Fruit fly (Drosophila melanogaster): ENCODE results near the gene CG11983.

Gene CG11983

DNA sequence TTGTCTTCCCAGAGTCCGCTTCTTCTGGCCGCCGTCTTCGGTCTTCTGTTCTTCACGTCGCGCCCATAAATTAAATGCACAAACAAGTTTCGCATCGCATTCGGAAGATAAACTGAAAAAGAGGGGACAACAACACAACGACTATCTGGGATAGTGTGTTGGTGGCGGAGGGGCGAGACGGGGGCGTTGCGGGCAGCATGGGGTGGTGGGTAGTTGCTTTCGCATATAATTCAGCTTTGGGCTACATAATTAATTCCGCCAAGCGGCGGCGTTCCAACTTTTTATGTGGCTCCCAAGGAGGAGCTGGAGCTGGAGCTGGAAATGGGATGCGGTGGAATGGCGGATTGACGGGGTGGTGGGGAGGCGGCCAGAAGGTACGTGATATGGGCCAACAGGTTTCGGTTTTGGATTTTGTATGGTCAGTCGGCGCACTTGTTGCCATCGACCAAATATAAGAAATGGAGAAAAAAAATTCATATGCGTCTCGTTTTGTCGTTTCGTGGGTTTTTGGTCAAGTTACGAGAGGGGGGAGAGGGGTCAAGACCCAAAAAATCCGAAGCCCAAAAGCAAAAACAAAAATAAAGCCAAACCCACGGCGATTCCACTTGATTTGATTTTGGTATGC lies 38.7 kb upstream of the CG11983 start:
- TF ChIP-seq tai (GFP tag; optimal IDR thresholded peaks at IDR 0.05) (no peak), fru (GFP tag; optimal IDR thresholded peaks at IDR 0.05) (peak; percentile 28), psq (GFP tag; optimal IDR thresholded peaks at IDR 0.05) (peak; percentile 88)

DNA sequence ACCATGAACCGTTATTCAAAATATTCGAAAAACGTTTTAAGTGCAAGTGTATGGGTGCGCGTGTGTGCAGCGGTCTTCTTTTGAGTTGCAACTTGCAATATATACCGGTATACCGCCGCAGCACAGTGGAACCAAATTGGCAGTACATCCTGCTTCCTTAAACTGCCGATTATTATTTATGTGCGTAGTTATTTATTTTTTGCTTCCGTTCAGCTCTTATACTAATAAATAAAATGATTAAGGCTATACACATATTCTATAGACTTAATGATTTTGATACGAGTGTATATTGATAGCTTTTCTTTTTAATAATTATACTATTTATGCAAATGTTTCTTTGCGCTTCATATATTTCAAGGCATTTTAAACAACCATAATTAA lies 38.2 kb upstream of the CG11983 start:
- TF ChIP-seq brk (GFP tag; optimal IDR thresholded peaks at IDR 0.05) (no peak), sage (GFP tag; optimal IDR thresholded peaks at IDR 0.05) (no peak), Sp1 (GFP tag; optimal IDR thresholded peaks at IDR 0.05) (no peak), Dif (GFP tag; optimal IDR thresholded peaks at IDR 0.05; ENCODE audit: partially characterized antibody) (no peak), Jra (GFP tag; optimal IDR thresholded peaks at IDR 0.05) (no peak), rgr (GFP tag; optimal IDR thresholded peaks at IDR 0.05) (no peak), CG32264 (GFP tag; optimal IDR thresholded peaks at IDR 0.05) (no peak), jim (GFP tag; optimal IDR thresholded peaks at IDR 0.05) (no peak), Hnf4 (GFP tag; optimal IDR thresholded peaks at IDR 0.05) (no peak), tai (GFP tag; optimal IDR thresholded peaks at IDR 0.05) (no peak), dsf (GFP tag; optimal IDR thresholded peaks at IDR 0.05; ENCODE audit: borderline replicate concordance) (no peak), pan (optimal IDR thresholded peaks at IDR 0.05) (no peak), N (GFP tag; optimal IDR thresholded peaks at IDR 0.05) (no peak), Abd-B (GFP tag; optimal IDR thresholded peaks at IDR 0.05) (no peak), foxo (GFP tag; optimal IDR thresholded peaks at IDR 0.05) (no peak), br (GFP tag; optimal IDR thresholded peaks at IDR 0.05) (no peak), HLH106 (tag; optimal IDR thresholded peaks at IDR 0.05) (no peak), woc (GFP tag; optimal IDR thresholded peaks at IDR 0.05) (no peak), usp (GFP tag; optimal IDR thresholded peaks at IDR 0.05) (no peak)

DNA sequence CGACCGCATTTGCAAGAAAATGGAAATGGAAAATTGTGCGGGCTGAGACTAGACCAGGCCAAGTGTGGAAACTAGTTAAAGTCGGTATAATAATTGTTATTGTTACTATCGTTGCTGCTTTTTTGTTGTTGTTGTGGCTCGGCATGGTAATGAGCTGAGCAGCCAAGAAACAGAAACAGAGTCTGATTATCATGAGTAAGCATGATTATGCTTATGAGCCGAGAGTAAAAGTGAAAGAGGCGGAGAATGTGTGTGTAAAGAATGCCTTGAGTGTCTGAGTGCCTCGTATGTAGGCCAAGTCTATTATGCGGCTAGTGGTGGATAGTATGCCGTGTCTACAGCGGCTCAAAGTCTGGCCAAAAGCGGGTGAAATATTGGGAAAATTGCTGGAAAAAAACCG lies 37.4 kb upstream of the CG11983 start:
- TF ChIP-seq Myc (optimal IDR thresholded peaks at IDR 0.05) (no peak), dl (GFP tag; optimal IDR thresholded peaks at IDR 0.05; ENCODE audit: insufficient read depth in 1 of 2, partially characterized antibody in 2 of 2) (no peak), Sp1 (GFP tag; optimal IDR thresholded peaks at IDR 0.05) (no peak), Dfd (GFP tag; optimal IDR thresholded peaks at IDR 0.05) (no peak), OdsH (GFP tag; optimal IDR thresholded peaks at IDR 0.05) (no peak), br (GFP tag; optimal IDR thresholded peaks at IDR 0.05) (no peak), brk (GFP tag; optimal IDR thresholded peaks at IDR 0.05) (no peak), Dif (GFP tag; optimal IDR thresholded peaks at IDR 0.05; ENCODE audit: partially characterized antibody) (no peak), woc (GFP tag; optimal IDR thresholded peaks at IDR 0.05) (no peak), rgr (GFP tag; optimal IDR thresholded peaks at IDR 0.05) (no peak), Hr78 (GFP tag; optimal IDR thresholded peaks at IDR 0.05) (no peak), Hr83 (GFP tag; optimal IDR thresholded peaks at IDR 0.05; ENCODE audit: poor library complexity, severe bottlenecking) (no peak), lola (GFP tag; optimal IDR thresholded peaks at IDR 0.05) (no peak), sv (GFP tag; optimal IDR thresholded peaks at IDR 0.05) (no peak)

DNA sequence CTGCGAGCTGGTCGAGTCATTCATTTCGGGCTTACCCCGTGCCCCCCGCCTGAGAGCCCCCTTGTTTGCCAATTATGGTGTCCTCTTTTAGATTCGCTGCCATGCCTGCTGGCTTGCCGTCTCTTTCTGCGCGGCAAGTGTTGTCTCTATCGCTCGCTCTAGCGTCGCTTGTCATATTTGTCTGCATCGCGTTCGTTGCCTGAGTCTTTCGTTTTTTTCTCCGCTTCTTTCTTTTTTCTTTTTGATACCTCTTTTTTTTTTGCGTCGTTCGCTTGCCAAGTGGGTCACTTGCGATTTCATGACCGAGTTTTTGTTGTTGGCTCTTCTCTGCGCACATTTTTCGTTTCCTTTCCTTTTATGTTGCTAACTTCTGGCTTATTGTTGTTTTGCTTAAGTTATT lies 36.3 kb upstream of the CG11983 start:
- TF ChIP-seq Dif (GFP tag; optimal IDR thresholded peaks at IDR 0.05; ENCODE audit: partially characterized antibody) (no peak), HLH106 (tag; optimal IDR thresholded peaks at IDR 0.05) (no peak), CrebA (GFP tag; optimal IDR thresholded peaks at IDR 0.05; ENCODE audit: borderline replicate concordance) (no peak), psq (GFP tag; optimal IDR thresholded peaks at IDR 0.05) (peak; percentile 43)

DNA sequence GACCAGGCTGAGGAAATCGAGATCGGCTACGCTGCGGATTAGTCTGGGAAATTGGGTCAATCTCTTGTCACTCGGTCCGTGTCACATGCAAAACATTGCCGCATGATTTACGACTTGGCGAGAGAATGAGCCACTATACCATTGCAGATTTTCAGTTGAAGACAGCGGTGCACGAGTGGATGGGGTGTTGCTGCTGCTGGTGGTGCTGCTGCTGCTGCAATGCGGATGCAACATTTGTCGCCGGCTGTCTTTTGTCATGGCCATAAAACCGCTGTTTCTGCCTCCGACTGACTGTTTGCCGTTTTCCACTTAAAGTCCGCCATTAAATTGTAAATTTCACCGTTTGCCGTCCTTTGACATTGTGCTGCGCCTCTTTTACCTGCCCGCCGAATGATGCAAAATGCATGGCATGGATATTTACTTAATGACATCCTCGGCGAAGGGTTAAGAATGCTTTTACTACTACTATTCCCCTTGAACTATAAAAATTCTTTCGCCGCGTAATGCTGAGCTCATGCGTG lies 32.0 kb upstream of the CG11983 start:
- TF ChIP-seq rgr (GFP tag; optimal IDR thresholded peaks at IDR 0.05) (no peak), Sp1 (GFP tag; optimal IDR thresholded peaks at IDR 0.05) (no peak), Rel (GFP tag; optimal IDR thresholded peaks at IDR 0.05) (no peak), Rel (tag; optimal IDR thresholded peaks at IDR 0.05) (no peak)
